Fruit fly (Drosophila melanogaster) whole organism, adult: Measurements from ENCODE around the gene rost.

Source experiments
- CG1620 ChIP-seq: fragments of 200-800 bp; sonication (Bioruptor generic); optimal IDR thresholded peaks from 2 replicates; lab custom pipeline; 2016; ENCODE audit warnings: missing biosample characterization, missing genetic modification characterization
- CG33017 ChIP-seq: fragments of 200-800 bp; sonication (Bioruptor generic); optimal IDR thresholded peaks from 2 replicates; lab custom pipeline; 2018; ENCODE audit warnings: missing biosample characterization, mild to moderate bottlenecking, missing genetic modification characterization, moderate library complexity
- CG5204 ChIP-seq: fragments of 200-800 bp; sonication (Bioruptor generic); optimal IDR thresholded peaks from 2 replicates; lab custom pipeline; 2016; ENCODE audit warnings: missing biosample characterization, missing genetic modification characterization
- CG7101 ChIP-seq: fragments of 200-800 bp; sonication (Bioruptor generic); optimal IDR thresholded peaks from 2 replicates; lab custom pipeline; 2018; ENCODE audit warnings: missing biosample characterization, mild to moderate bottlenecking, missing genetic modification characterization, moderate library complexity

dm6 chr2L:8984614-8985318 lies 4.6 kb downstream of the rost start, which contains the start of gene CG13101:
- peak; percentile 46 for TF ChIP-seq CG1620
- TF ChIP-seq CG7101 (tag; lab: Kevin White, UChicago): peak; percentile 84
- TF ChIP-seq CG33017 (tag; lab: Kevin White, UChicago): peak; percentile 63
- TF ChIP-seq CG5204 (GFP tag; lab: Kevin White, UChicago): peak; percentile 53
